Worm (Caenorhabditis elegans): ENCODE results near the gene paqr-3.

- TF ChIP-seq F13H6.1 (tag; optimal IDR thresholded peaks at IDR 0.05) (no peak), elt-4 (tag; optimal IDR thresholded peaks at IDR 0.05) (no peak), pha-4 (tag; optimal IDR thresholded peaks at IDR 0.05) (no peak), hlh-6 (tag; optimal IDR thresholded peaks at IDR 0.05) (no peak), hlh-15 (tag; optimal IDR thresholded peaks at IDR 0.05) (no peak)
These were observed 6.6 kb upstream of the paqr-3 start for ce11 chrIV:14390023-14390614.
